Worm (Caenorhabditis elegans) whole organism, L2 larva: ENCODE measurements around the gene chhy-1.

ENCODE experiments used
- R02D3.7 ChIP-seq: fragments of 150-350 bp; optimal IDR thresholded peaks from 2 replicates; lab custom pipeline; 2014; ENCODE audit warnings: missing biosample characterization, missing genetic modification characterization
- ama-1 ChIP-seq: fragments of 150-350 bp; optimal IDR thresholded peaks from 2 replicates; lab custom pipeline; 2018; ENCODE audit warnings: inconsistent platforms
- egl-27 ChIP-seq: sonication (generic microtip); optimal IDR thresholded peaks from 3 replicates; lab custom pipeline; 2017; ENCODE audit warnings: missing biosample characterization, missing genetic modification reagents, missing genetic modification characterization
- elt-3 ChIP-seq: sonication (generic microtip); optimal IDR thresholded peaks from 2 replicates; lab custom pipeline; 2017; ENCODE audit warnings: missing biosample characterization, missing genetic modification characterization
- lsy-2 ChIP-seq, 2 experiments: fragments of 150-350 bp in 1 of 2; sonication (generic microtip) in 1 of 2; optimal IDR thresholded peaks; 2 replicates each; lab custom pipeline; 2014 to 2017; ENCODE audit warnings: missing biosample characterization in 2 of 2, missing genetic modification characterization in 2 of 2
- skn-1 ChIP-seq: sonication (generic microtip); optimal IDR thresholded peaks from 2 replicates; lab custom pipeline; 2017; ENCODE audit warnings: missing biosample characterization, missing genetic modification characterization
- unc-39 ChIP-seq: fragments of 150-350 bp; optimal IDR thresholded peaks from 2 replicates; lab custom pipeline; 2014; ENCODE audit warnings: missing biosample characterization, missing genetic modification characterization
- unc-62 ChIP-seq: fragments of 150-350 bp; optimal IDR thresholded peaks from 2 replicates; lab custom pipeline; 2014; ENCODE audit warnings: missing biosample characterization, missing genetic modification reagents, missing genetic modification characterization
- zag-1 ChIP-seq: fragments of 150-350 bp; optimal IDR thresholded peaks from 2 replicates; lab custom pipeline; 2014; ENCODE audit warnings: missing biosample characterization, missing genetic modification characterization
- ztf-1 ChIP-seq: fragments of 200-800 bp; sonication (Bioruptor generic); conservative IDR thresholded peaks from 2 replicates; pipeline ENCODE4 v1.3.6; 2022; ENCODE audit warnings: missing genetic modification characterization, missing compliant biosample characterization
- ztf-4 ChIP-seq: fragments of 150-350 bp; optimal IDR thresholded peaks from 2 replicates; lab custom pipeline; 2014; ENCODE audit warnings: missing biosample characterization, missing genetic modification characterization

DNA sequence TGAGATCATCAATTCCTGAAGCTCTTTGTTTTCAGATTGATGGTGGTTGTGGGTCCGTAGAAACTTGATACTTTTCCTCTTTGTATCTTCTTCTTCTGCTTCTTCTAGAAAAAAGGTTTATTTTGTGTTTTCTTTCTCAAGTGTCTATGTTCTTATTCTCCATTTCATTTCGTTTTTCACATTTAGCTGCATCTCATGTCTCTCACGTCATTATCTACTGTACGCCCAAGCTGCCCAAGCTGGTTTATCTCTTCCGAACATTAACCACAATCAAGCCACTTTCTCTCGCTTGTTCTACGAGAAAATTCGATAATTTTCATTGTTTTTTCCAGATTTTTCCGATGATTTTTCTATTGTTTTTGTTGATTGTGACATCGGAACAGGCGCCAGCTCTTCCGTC is 18.2 kb downstream of the chhy-1 start, which contains the start of gene F28C6.5:
- TF ChIP-seq zag-1 (no peak), egl-27 (tag; lab: Kevin White, UChicago) (no peak), unc-62 (GFP tag; lab: Kevin White, UChicago) (no peak), R02D3.7 (tag; lab: Kevin White, UChicago) (no peak), unc-39 (tag; lab: Kevin White, UChicago) (no peak), ztf-1 (GFP tag; lab: Robert Waterston, UW) (no peak), lsy-2 (tag; optimal IDR thresholded peaks at IDR 0.05; lab: Kevin White, UChicago) (no peak), skn-1 (tag; lab: Kevin White, UChicago) (no peak), elt-3 (tag; lab: Kevin White, UChicago) (no peak), ama-1 (lab: Kevin White, UChicago) (no peak), ztf-4 (no peak)
